Worm (Caenorhabditis elegans): ENCODE measurements around the gene crt-1.

DNA sequence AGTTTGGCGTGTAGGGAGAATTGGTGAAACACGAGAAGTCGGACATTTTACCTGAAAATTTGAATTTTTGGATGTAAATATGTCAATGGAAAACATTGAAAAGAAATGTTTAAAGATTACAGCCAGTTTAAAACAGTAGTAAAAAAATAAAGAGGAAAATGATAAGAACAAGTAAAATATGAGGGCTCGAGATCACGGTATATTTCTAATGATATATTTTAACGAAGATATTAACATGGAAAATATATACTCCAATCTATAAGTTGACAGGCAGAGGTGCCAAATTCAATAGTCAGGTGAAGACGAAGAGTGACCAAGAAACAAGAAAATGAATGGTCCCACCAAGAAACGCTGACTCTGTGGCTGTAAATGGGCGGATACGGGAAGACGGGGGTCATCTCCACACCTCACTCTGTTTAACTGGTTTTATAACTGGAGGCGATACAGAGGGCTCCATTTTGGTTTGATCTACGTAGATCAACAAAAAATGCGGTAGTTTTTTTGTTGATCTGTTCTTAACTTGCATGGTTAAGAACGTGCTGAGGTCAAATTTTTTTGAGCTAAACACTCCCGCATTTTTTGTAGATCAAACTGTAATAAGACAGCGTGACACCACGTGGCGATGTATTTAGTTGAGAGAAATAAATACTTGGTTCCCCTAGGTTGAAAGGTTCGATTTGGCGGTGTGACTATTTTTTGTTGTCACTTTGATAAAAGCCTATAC, 20.0 kb upstream of the crt-1 start, which contains the start of gene ceh-49:
- TF ChIP-seq egl-27 (tag; optimal IDR thresholded peaks at IDR 0.05) (no peak), nhr-12 (tag; optimal IDR thresholded peaks at IDR 0.05) (no peak), snpc-4 (tag; optimal IDR thresholded peaks at IDR 0.05) (no peak), nhr-6 (tag; optimal IDR thresholded peaks at IDR 0.05) (no peak), mab-5 (tag; optimal IDR thresholded peaks at IDR 0.05) (no peak), nhr-237 (tag; optimal IDR thresholded peaks at IDR 0.05) (no peak), sma-9 (GFP tag; optimal IDR thresholded peaks at IDR 0.05) (no peak), sma-9 (tag; optimal IDR thresholded peaks at IDR 0.05) (no peak), nhr-11 (tag; optimal IDR thresholded peaks at IDR 0.05) (no peak), unc-55 (GFP tag; optimal IDR thresholded peaks at IDR 0.05) (no peak), fos-1 (tag; optimal IDR thresholded peaks at IDR 0.05) (no peak), lsy-2 (tag; optimal IDR thresholded peaks at IDR 0.05) (no peak), mdl-1 (tag; optimal IDR thresholded peaks at IDR 0.05) (no peak), skn-1 (tag; optimal IDR thresholded peaks at IDR 0.05) (no peak)

Data from whole organism, L2 larva.